Fruit fly (Drosophila melanogaster): Measurements from ENCODE around the gene CG14811.

- TF ChIP-seq EcR (GFP tag; optimal IDR thresholded peaks at IDR 0.05) (no peak), CG9948 (tag; optimal IDR thresholded peaks at IDR 0.05) (no peak), CG14655 (GFP tag; optimal IDR thresholded peaks at IDR 0.05) (no peak), CG34367 (tag; optimal IDR thresholded peaks at IDR 0.05) (no peak)
Measured at dm6 chrX:1774347-1774829, 47.8 kb downstream of the CG14811 start.

Data from whole organism, pupa.